Fruit fly (Drosophila melanogaster) whole organism, wandering third instar larva: ENCODE measurements around the gene SdhC.

ENCODE experiments used
- CG32264 ChIP-seq: fragments of 200-800 bp; sonication (Bioruptor generic); optimal IDR thresholded peaks from 2 replicates; lab custom pipeline; 2016; ENCODE audit warnings: missing biosample characterization, missing genetic modification characterization
- GATAd ChIP-seq: sonication (Bioruptor generic); optimal IDR thresholded peaks from 2 replicates; lab custom pipeline; 2016; ENCODE audit warnings: missing biosample characterization, missing genetic modification characterization
- Hnf4 ChIP-seq: fragments of 200-800 bp; sonication (Bioruptor generic); optimal IDR thresholded peaks from 2 replicates; lab custom pipeline; 2016; ENCODE audit warnings: missing biosample characterization, mild to moderate bottlenecking, missing genetic modification characterization
- Hr83 ChIP-seq: fragments of 200-300 bp; sonication (Bioruptor generic); optimal IDR thresholded peaks from 2 replicates; lab custom pipeline; 2016; ENCODE audit warnings: missing biosample characterization, mild to moderate bottlenecking, missing genetic modification characterization, moderate library complexity; ENCODE audit not compliant: poor library complexity, severe bottlenecking
- Jra ChIP-seq: sonication (Bioruptor generic); optimal IDR thresholded peaks from 2 replicates; lab custom pipeline; 2016; ENCODE audit warnings: missing biosample characterization, missing genetic modification characterization
- br ChIP-seq: fragments of 200-800 bp; sonication (Bioruptor generic); optimal IDR thresholded peaks from 2 replicates; lab custom pipeline; 2016; ENCODE audit warnings: missing biosample characterization, missing genetic modification characterization
- dmrt93B ChIP-seq: fragments of 200-800 bp; sonication (Bioruptor generic); optimal IDR thresholded peaks from 2 replicates; lab custom pipeline; 2018; ENCODE audit warnings: missing biosample characterization, mild to moderate bottlenecking, missing genetic modification characterization
- ey ChIP-seq: fragments of 200-800 bp; sonication (Bioruptor generic); optimal IDR thresholded peaks from 2 replicates; lab custom pipeline; 2016; ENCODE audit warnings: missing biosample characterization, missing genetic modification characterization
- h ChIP-seq: fragments of 200-800 bp; sonication (Bioruptor generic); optimal IDR thresholded peaks from 3 replicates; lab custom pipeline; 2016; ENCODE audit warnings: missing biosample characterization, mild to moderate bottlenecking, missing genetic modification characterization
- psq ChIP-seq: fragments of 200-800 bp; sonication (Bioruptor generic); optimal IDR thresholded peaks from 3 replicates; lab custom pipeline; 2017; ENCODE audit warnings: missing biosample characterization, mild to moderate bottlenecking, missing genetic modification characterization, moderate library complexity
- sage ChIP-seq: fragments of 200-800 bp; sonication (Bioruptor generic); optimal IDR thresholded peaks from 2 replicates; lab custom pipeline; 2016; ENCODE audit warnings: missing biosample characterization, mild to moderate bottlenecking, missing genetic modification characterization
- tai ChIP-seq: sonication (Bioruptor generic); optimal IDR thresholded peaks from 2 replicates; lab custom pipeline; 2016; ENCODE audit warnings: missing biosample characterization, missing genetic modification characterization

DNA sequence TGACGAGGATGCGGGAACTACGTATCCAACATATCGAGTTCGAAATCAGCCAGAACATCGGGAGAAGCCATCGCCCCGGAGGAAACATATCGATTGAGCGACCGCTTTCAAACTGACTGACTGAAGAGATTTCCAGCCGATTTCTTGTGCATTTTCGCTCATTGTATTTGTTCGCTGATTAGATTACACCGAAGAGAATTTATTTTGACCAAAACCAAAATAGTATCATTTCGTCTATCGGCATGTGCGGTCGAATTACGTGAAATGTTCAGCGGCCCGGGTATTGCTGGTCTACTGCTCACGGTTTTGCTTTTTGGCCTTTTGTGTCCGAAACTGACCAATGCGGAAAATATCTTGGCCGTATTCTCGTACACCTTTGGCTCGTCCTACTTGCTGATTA lies 34.3 kb downstream of the SdhC start, which contains the start of the genes Ugt304A1 and Ugt303A1:
- no peak for TF ChIP-seq psq
- TF ChIP-seq tai (GFP tag; lab: Kevin White, UChicago), result no peak
- TF ChIP-seq Jra (GFP tag; lab: Kevin White, UChicago), result no peak
- TF ChIP-seq GATAd (GFP tag; lab: Kevin White, UChicago), result no peak
- TF ChIP-seq br (GFP tag; lab: Kevin White, UChicago), result no peak
- no peak for TF ChIP-seq dmrt93B (GFP tag; lab: Kevin White, UChicago)
- TF ChIP-seq h (GFP tag; lab: Kevin White, UChicago), result no peak
- no peak for TF ChIP-seq Hnf4 (GFP tag; lab: Kevin White, UChicago)
- no peak for TF ChIP-seq ey (GFP tag; lab: Kevin White, UChicago)
- no peak for TF ChIP-seq sage (GFP tag; lab: Kevin White, UChicago)
- no peak for TF ChIP-seq Hr83 (GFP tag; lab: Kevin White, UChicago)
- TF ChIP-seq CG32264 (GFP tag; lab: Kevin White, UChicago), result no peak
